Worm (Caenorhabditis elegans) whole organism, young adult: ENCODE measurements around the gene F46C3.2.

Experiments used
- B0019.2 ChIP-seq: fragments of 200-800 bp; sonication (Bioruptor generic); conservative IDR thresholded peaks from 2 replicates; pipeline ENCODE4 v1.3.6; 2022; ENCODE audit warnings: missing genetic modification reagents, missing genetic modification characterization, missing compliant biosample characterization
- B0261.1 ChIP-seq: sonication (generic microtip); optimal IDR thresholded peaks from 2 replicates; lab custom pipeline; 2016; ENCODE audit warnings: mild to moderate bottlenecking, missing genetic modification characterization, moderate library complexity, missing compliant biosample characterization
- C17E4.6 ChIP-seq: fragments of 200-800 bp; sonication (Bioruptor generic); IDR thresholded peaks from 2 replicates; pipeline ENCODE4 v1.3.6; 2022; ENCODE audit warnings: missing genetic modification reagents, missing genetic modification characterization, missing compliant biosample characterization
- D2030.7 ChIP-seq: fragments of 200-800 bp; sonication (Bioruptor generic); IDR thresholded peaks from 2 replicates; pipeline ENCODE4 v1.3.6; 2022; ENCODE audit warnings: missing genetic modification reagents, missing genetic modification characterization, missing compliant biosample characterization
- F10E7.11 ChIP-seq: sonication (generic microtip); optimal IDR thresholded peaks from 2 replicates; lab custom pipeline; 2017; ENCODE audit warnings: mild to moderate bottlenecking, missing genetic modification characterization, moderate library complexity, missing compliant biosample characterization
- F33H1.4 ChIP-seq: fragments of 200-800 bp; sonication (Bioruptor generic); IDR thresholded peaks from 2 replicates; pipeline ENCODE4 v1.3.6; 2022; ENCODE audit warnings: missing genetic modification reagents, missing genetic modification characterization, missing compliant biosample characterization
- F39B2.1 ChIP-seq: fragments of 200-800 bp; sonication (Bioruptor generic); IDR thresholded peaks from 2 replicates; pipeline ENCODE4 v1.3.6; 2022; ENCODE audit warnings: missing genetic modification reagents, missing genetic modification characterization, missing compliant biosample characterization
- F49E8.2 ChIP-seq: sonication (generic microtip); optimal IDR thresholded peaks from 3 replicates; lab custom pipeline; 2017; ENCODE audit warnings: missing genetic modification characterization, mild to moderate bottlenecking, missing compliant biosample characterization, antibody characterized with exemption, moderate library complexity; ENCODE audit not compliant: insufficient read depth
- K12H6.12 ChIP-seq: fragments of 200-800 bp; sonication (Bioruptor generic); optimal IDR thresholded peaks from 2 replicates; lab custom pipeline; 2018; ENCODE audit warnings: mild to moderate bottlenecking, missing genetic modification characterization, missing compliant biosample characterization
- Y53G8AR.9 ChIP-seq: fragments of 200-800 bp; sonication (Bioruptor generic); conservative IDR thresholded peaks from 2 replicates; pipeline ENCODE4 v1.3.6; 2022; ENCODE audit warnings: missing genetic modification reagents, missing genetic modification characterization, missing compliant biosample characterization
- akir-1 ChIP-seq: fragments of 200-800 bp; sonication (Bioruptor generic); optimal IDR thresholded peaks from 2 replicates; lab custom pipeline; 2018; ENCODE audit warnings: mild to moderate bottlenecking, missing genetic modification characterization, moderate library complexity, missing compliant biosample characterization
- ama-1 ChIP-seq, 3 experiments: fragments of 150-350 bp in 1 of 3; sonication (generic microtip) in 2 of 3; optimal IDR thresholded peaks; 2 replicates each; lab custom pipeline; 2014 to 2018; ENCODE audit warnings: missing biosample characterization in 2 of 3, missing genetic modification characterization in 2 of 3, missing genetic modification reagents in 2 of 3
- athp-1 ChIP-seq: sonication (generic microtip); optimal IDR thresholded peaks from 2 replicates; lab custom pipeline; 2017; ENCODE audit warnings: mild to moderate bottlenecking, missing genetic modification characterization, missing compliant biosample characterization
- attf-3 ChIP-seq: fragments of 200-800 bp; sonication (Bioruptor generic); conservative IDR thresholded peaks from 2 replicates; pipeline ENCODE4 v1.3.6; 2022; ENCODE audit warnings: missing genetic modification reagents, missing genetic modification characterization, missing compliant biosample characterization
- attf-5 ChIP-seq: fragments of 200-800 bp; sonication (Bioruptor generic); optimal IDR thresholded peaks from 2 replicates; lab custom pipeline; 2018; ENCODE audit warnings: mild to moderate bottlenecking, missing genetic modification characterization, missing compliant biosample characterization
- attf-6 ChIP-seq: fragments of 200-800 bp; sonication (Bioruptor generic); IDR thresholded peaks from 2 replicates; pipeline ENCODE4 v1.3.6; 2022; ENCODE audit warnings: missing genetic modification reagents, missing genetic modification characterization, missing compliant biosample characterization
- cebp-1 ChIP-seq, 2 experiments: fragments of 200-800 bp in 1 of 2; sonication (Bioruptor generic) in 1 of 2; sonication (generic microtip) in 1 of 2; IDR thresholded peaks in 1 of 2; optimal IDR thresholded peaks in 1 of 2; 2 replicates each; pipeline versions ENCODE4 v1.3.6 to Lab custom; 2017 to 2022; ENCODE audit warnings: missing compliant biosample characterization in 2 of 2, missing genetic modification characterization in 2 of 2, mild to moderate bottlenecking in 1 of 2, missing genetic modification reagents in 1 of 2, moderate library complexity in 1 of 2
- ceh-100 ChIP-seq: fragments of 200-800 bp; sonication (Bioruptor generic); IDR thresholded peaks from 2 replicates; pipeline ENCODE4 v1.3.6; 2022; ENCODE audit warnings: missing genetic modification reagents, missing genetic modification characterization, missing compliant biosample characterization
- ceh-79 ChIP-seq: sonication (generic microtip); optimal IDR thresholded peaks from 2 replicates; lab custom pipeline; 2017; ENCODE audit warnings: mild to moderate bottlenecking, missing genetic modification characterization, missing compliant biosample characterization
- die-1 ChIP-seq: sonication (generic microtip); optimal IDR thresholded peaks from 2 replicates; lab custom pipeline; 2016; ENCODE audit warnings: missing genotype, mild to moderate bottlenecking, missing genetic modification characterization, missing compliant biosample characterization
- dpl-1 ChIP-seq: fragments of 150-350 bp; optimal IDR thresholded peaks from 2 replicates; lab custom pipeline; 2014; ENCODE audit warnings: missing biosample characterization, missing genetic modification reagents, missing genetic modification characterization
- efl-1 ChIP-seq: fragments of 150-350 bp; optimal IDR thresholded peaks from 2 replicates; lab custom pipeline; 2014; ENCODE audit warnings: missing biosample characterization, missing genetic modification reagents, missing genetic modification characterization
- gei-17 ChIP-seq: fragments of 200-800 bp; sonication (Bioruptor generic); optimal IDR thresholded peaks from 2 replicates; lab custom pipeline; 2018; ENCODE audit warnings: mild to moderate bottlenecking, missing genetic modification characterization, missing compliant biosample characterization
- him-1 ChIP-seq: sonication (generic microtip); optimal IDR thresholded peaks from 2 replicates; lab custom pipeline; 2016; ENCODE audit warnings: missing genotype, missing genetic modification reagents, missing genetic modification characterization, missing compliant biosample characterization
- hlh-26 ChIP-seq: fragments of 200-800 bp; sonication (Bioruptor generic); conservative IDR thresholded peaks from 2 replicates; pipeline ENCODE4 v1.3.6; 2022; ENCODE audit warnings: missing genetic modification reagents, missing genetic modification characterization, missing compliant biosample characterization
- hrde-1 ChIP-seq: sonication (generic microtip); optimal IDR thresholded peaks from 2 replicates; lab custom pipeline; 2016; ENCODE audit warnings: missing genetic modification characterization, mild to moderate bottlenecking, missing compliant biosample characterization, moderate library complexity, missing genotype, missing genetic modification reagents, borderline replicate concordance
- lin-26 ChIP-seq: fragments of 200-800 bp; sonication (Bioruptor generic); IDR thresholded peaks from 2 replicates; pipeline ENCODE4 v1.3.6; 2022; ENCODE audit warnings: missing genetic modification reagents, missing genetic modification characterization, missing compliant biosample characterization
- lsl-1 ChIP-seq: fragments of 200-800 bp; sonication (Bioruptor generic); optimal IDR thresholded peaks from 2 replicates; lab custom pipeline; 2018; ENCODE audit warnings: mild to moderate bottlenecking, missing genetic modification characterization, moderate library complexity, missing compliant biosample characterization
- madf-3 ChIP-seq: fragments of 200-800 bp; sonication (Bioruptor generic); IDR thresholded peaks from 2 replicates; pipeline ENCODE4 v1.3.6; 2022; ENCODE audit warnings: missing genetic modification reagents, missing genetic modification characterization, missing compliant biosample characterization
- madf-6 ChIP-seq: fragments of 200-800 bp; sonication (Bioruptor generic); IDR thresholded peaks from 2 replicates; pipeline ENCODE4 v1.3.6; 2022; ENCODE audit warnings: missing genetic modification reagents, missing genetic modification characterization, missing compliant biosample characterization
- nfyb-1 ChIP-seq: fragments of 200-800 bp; sonication (Bioruptor generic); IDR thresholded peaks from 2 replicates; pipeline ENCODE4 v1.3.6; 2022; ENCODE audit warnings: missing genetic modification reagents, missing genetic modification characterization, missing compliant biosample characterization
- nhr-120 ChIP-seq: fragments of 200-800 bp; sonication (Bioruptor generic); IDR thresholded peaks from 2 replicates; pipeline ENCODE4 v1.3.6; 2022; ENCODE audit warnings: missing genetic modification characterization, missing compliant biosample characterization
- nhr-80 ChIP-seq: sonication (generic microtip); optimal IDR thresholded peaks from 2 replicates; lab custom pipeline; 2016; ENCODE audit warnings: missing genetic modification characterization, missing compliant biosample characterization
- pha-4 ChIP-seq: fragments of 150-350 bp; sonication (generic microtip); optimal IDR thresholded peaks from 2 replicates; lab custom pipeline; 2014; ENCODE audit warnings: missing biosample characterization, missing genetic modification reagents, missing genetic modification characterization
- sea-2 ChIP-seq: fragments of 200-800 bp; sonication (Bioruptor generic); IDR thresholded peaks from 2 replicates; pipeline ENCODE4 v1.3.6; 2022; ENCODE audit warnings: missing genetic modification characterization, missing compliant biosample characterization
- snpc-1.1 ChIP-seq: sonication (generic microtip); optimal IDR thresholded peaks from 2 replicates; lab custom pipeline; 2017; ENCODE audit warnings: missing genetic modification characterization, mild to moderate bottlenecking, missing compliant biosample characterization, antibody characterized with exemption, moderate library complexity, missing genotype, missing genetic modification reagents; ENCODE audit not compliant: insufficient read depth
- snpc-1.3 ChIP-seq: sonication (generic microtip); optimal IDR thresholded peaks from 2 replicates; lab custom pipeline; 2017; ENCODE audit warnings: missing genetic modification characterization, mild to moderate bottlenecking, missing compliant biosample characterization, antibody characterized with exemption, moderate library complexity, missing genotype, missing genetic modification reagents; ENCODE audit not compliant: insufficient read depth
- snpc-4 ChIP-seq, 5 experiments: fragments of 150-350 bp in 1 of 5; sonication (generic microtip) in 4 of 5; optimal IDR thresholded peaks; 2 replicates each; lab custom pipeline; 2014 to 2018; ENCODE audit warnings: missing genetic modification characterization in 5 of 5, missing biosample characterization in 3 of 5, antibody characterized with exemption in 2 of 5, mild to moderate bottlenecking in 2 of 5, missing compliant biosample characterization in 2 of 5, missing genotype in 2 of 5, moderate library complexity in 2 of 5, missing genetic modification reagents in 1 of 5
- ztf-25 ChIP-seq: fragments of 200-800 bp; sonication (Bioruptor generic); IDR thresholded peaks from 2 replicates; pipeline ENCODE4 v1.3.6; 2022; ENCODE audit warnings: missing genetic modification reagents, missing genetic modification characterization, missing compliant biosample characterization
- ztf-6 ChIP-seq: fragments of 200-800 bp; sonication (Bioruptor generic); IDR thresholded peaks from 2 replicates; pipeline ENCODE4 v1.3.6; 2022; ENCODE audit warnings: missing genetic modification reagents, missing genetic modification characterization, missing compliant biosample characterization

The F46C3.2 gene

ce11 chrX:11427550-11427949 lies 9.0 kb upstream of the F46C3.2 start:
- TF ChIP-seq ztf-6 (no peak), efl-1 (no peak), him-1 (no peak), F49E8.2 (tag; lab: Kevin White, UChicago) (no peak), nhr-80 (no peak)

- TF ChIP-seq nhr-80 (peak; percentile 11), sea-2 (GFP tag; lab: Robert Waterston, UW) (no peak)
Observed at ce11 chrX:11426647-11427046, 8.1 kb upstream of the F46C3.2 start.

ce11 chrX:11419988-11420387 lies 1.4 kb upstream of the F46C3.2 start, which contains the start of gene F46C3.6:
Gene F46C3.6 (minus strand): TSS chrX:11420074.
- no peak for TF ChIP-seq B0019.2
- TF ChIP-seq attf-5 (GFP tag; lab: Kevin White, UChicago), result no peak
- no peak for TF ChIP-seq ceh-100 (GFP tag; lab: Robert Waterston, UW)
- TF ChIP-seq lin-26, result no peak
- TF ChIP-seq B0261.1 (tag; lab: Kevin White, UChicago), result no peak
- no peak for TF ChIP-seq nfyb-1 (GFP tag; lab: Robert Waterston, UW)
- no peak for TF ChIP-seq madf-6 (GFP tag; lab: Robert Waterston, UW)
- no peak for TF ChIP-seq pha-4 (tag; lab: Kevin White, UChicago)
- TF ChIP-seq F49E8.2 (tag; lab: Kevin White, UChicago), result no peak
- TF ChIP-seq ceh-79 (tag; lab: Kevin White, UChicago), result no peak
- TF ChIP-seq nhr-80, result no peak
- no peak for TF ChIP-seq snpc-1.1 (tag; lab: Kevin White, UChicago)

ce11 chrX:11414837-11415550 lies 3.6 kb downstream of the F46C3.2 start, which contains the start of gene pek-1:
Gene pek-1 (minus strand): TSS chrX:11414887.
- TF ChIP-seq C17E4.6 (GFP tag; lab: Robert Waterston, UW) (no peak), ama-1 (optimal IDR thresholded peaks at IDR 0.05; lab: Kevin White, UChicago) (no peak), ama-1 (GFP tag; optimal IDR thresholded peaks at IDR 0.05; lab: Kevin White, UChicago) (no peak), F10E7.11 (tag; lab: Kevin White, UChicago) (no peak), die-1 (tag; lab: Kevin White, UChicago) (no peak), nhr-120 (GFP tag; lab: Robert Waterston, UW) (no peak), hlh-26 (no peak), akir-1 (GFP tag; lab: Kevin White, UChicago) (no peak), madf-3 (GFP tag; lab: Robert Waterston, UW) (no peak), athp-1 (tag; lab: Kevin White, UChicago) (no peak), F39B2.1 (no peak), Y53G8AR.9 (GFP tag; lab: Robert Waterston, UW) (no peak), efl-1 (no peak), attf-3 (no peak), ztf-6 (no peak), gei-17 (GFP tag; lab: Kevin White, UChicago) (no peak), B0261.1 (tag; lab: Kevin White, UChicago) (no peak), F33H1.4 (GFP tag; lab: Robert Waterston, UW) (no peak), cebp-1 (GFP tag; IDR thresholded peaks at IDR 0.05; lab: Robert Waterston, UW) (no peak), cebp-1 (tag; optimal IDR thresholded peaks at IDR 0.05; lab: Kevin White, UChicago) (peak; percentile 73), dpl-1 (GFP tag; lab: Kevin White, UChicago) (no peak), ztf-25 (GFP tag; lab: Robert Waterston, UW) (no peak), hrde-1 (no peak), K12H6.12 (tag; lab: Kevin White, UChicago) (peak; percentile 24), snpc-4 (GFP tag; optimal IDR thresholded peaks at IDR 0.05; lab: Kevin White, UChicago) (no peak), snpc-4 (tag; optimal IDR thresholded peaks at IDR 0.05; lab: Kevin White, UChicago) (no peak), snpc-1.3 (tag; lab: Kevin White, UChicago) (no peak), D2030.7 (GFP tag; lab: Robert Waterston, UW) (no peak), lsl-1 (no peak), attf-6 (GFP tag; lab: Robert Waterston, UW) (no peak)
